Worm (Caenorhabditis elegans): ENCODE measurements around the gene got-1.2.

The got-1.2 gene

DNA sequence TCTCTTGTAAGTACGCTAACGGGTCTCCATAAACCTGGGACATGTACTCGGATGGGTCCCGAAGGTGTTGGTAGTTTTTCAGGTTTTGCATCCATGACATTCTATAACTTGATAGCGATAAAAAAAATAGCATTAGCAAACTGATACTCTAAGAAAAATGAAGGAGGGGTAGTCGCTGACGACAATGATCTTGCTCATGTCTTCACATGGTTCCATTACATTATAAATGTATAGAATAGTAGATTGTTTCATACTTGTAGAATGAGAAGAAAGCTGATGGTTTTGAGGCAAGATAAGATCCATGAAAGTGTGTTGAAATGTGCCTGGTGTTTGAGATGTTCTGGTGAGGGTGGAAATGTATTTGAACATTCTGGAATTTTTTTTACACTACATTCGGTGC is 14.1 kb upstream of the got-1.2 start, which contains the start of gene mec-4:
TSS of gene mec-4 (minus strand) at position 101 of the 400 bp plus-strand sequence.
- TF ChIP-seq fkh-6 (tag; optimal IDR thresholded peaks at IDR 0.05) (no peak), nfya-1 (tag; optimal IDR thresholded peaks at IDR 0.05) (no peak), pha-2 (tag; optimal IDR thresholded peaks at IDR 0.05) (no peak), hlh-30 (tag; optimal IDR thresholded peaks at IDR 0.05; ENCODE audit: insufficient read depth) (no peak), odd-2 (tag; optimal IDR thresholded peaks at IDR 0.05) (no peak), sdc-2 (tag; optimal IDR thresholded peaks at IDR 0.05) (no peak), syd-9 (tag; optimal IDR thresholded peaks at IDR 0.05) (no peak)

DNA sequence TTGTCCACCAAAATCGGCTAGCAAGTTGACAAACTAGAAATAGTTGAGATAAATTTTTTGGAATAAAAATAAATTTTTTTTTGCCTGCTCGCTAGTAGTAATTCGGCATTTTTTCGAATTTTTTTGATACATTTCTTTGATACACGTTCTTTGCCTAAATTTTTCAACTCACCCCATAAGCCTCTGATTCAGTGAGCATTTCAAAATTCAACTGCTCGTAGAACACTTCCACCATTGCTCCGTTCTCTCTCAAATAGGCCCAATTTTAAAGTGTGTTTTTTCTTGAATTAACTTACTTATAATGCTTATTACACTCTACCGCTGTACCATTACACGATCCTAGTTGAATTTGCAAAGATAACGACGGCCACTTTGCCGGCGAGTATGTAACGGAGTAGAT is 10.6 kb upstream of the got-1.2 start:
- TF ChIP-seq nhr-11 (tag; optimal IDR thresholded peaks at IDR 0.05) (no peak), ceh-24 (tag; optimal IDR thresholded peaks at IDR 0.05) (no peak), lim-6 (tag; optimal IDR thresholded peaks at IDR 0.05) (no peak), unc-42 (tag; optimal IDR thresholded peaks at IDR 0.05) (no peak), ceh-9 (tag; optimal IDR thresholded peaks at IDR 0.05) (no peak), madf-2 (tag; optimal IDR thresholded peaks at IDR 0.05) (no peak), hlh-6 (tag; optimal IDR thresholded peaks at IDR 0.05) (no peak), ttx-3 (tag; optimal IDR thresholded peaks at IDR 0.05) (no peak), elt-4 (tag; optimal IDR thresholded peaks at IDR 0.05) (no peak), ceh-14 (tag; optimal IDR thresholded peaks at IDR 0.05) (no peak), rnt-1 (tag; optimal IDR thresholded peaks at IDR 0.05) (no peak), che-1 (tag; optimal IDR thresholded peaks at IDR 0.05) (no peak), ceh-48 (tag; optimal IDR thresholded peaks at IDR 0.05) (no peak), ceh-6 (GFP tag; optimal IDR thresholded peaks at IDR 0.05) (no peak), sdc-2 (tag; optimal IDR thresholded peaks at IDR 0.05) (no peak), pat-9 (tag; optimal IDR thresholded peaks at IDR 0.05) (no peak), tbx-7 (tag; optimal IDR thresholded peaks at IDR 0.05) (no peak), mec-3 (tag; optimal IDR thresholded peaks at IDR 0.05; ENCODE audit: borderline replicate concordance) (no peak)

ce11 chrX:16799065-16799663 is 6.2 kb upstream of the got-1.2 start:
- peak; percentile 1 for TF ChIP-seq ceh-48 (tag; optimal IDR thresholded peaks at IDR 0.05)
- no peak for TF ChIP-seq ceh-6 (GFP tag; optimal IDR thresholded peaks at IDR 0.05)
- peak; percentile 39 for TF ChIP-seq ceh-18 (tag; optimal IDR thresholded peaks at IDR 0.05)
- TF ChIP-seq ama-1 (optimal IDR thresholded peaks at IDR 0.05): no peak
- no peak for TF ChIP-seq K09A11.1 (tag; optimal IDR thresholded peaks at IDR 0.05; ENCODE audit: insufficient read depth)
- no peak for TF ChIP-seq mec-3 (tag; optimal IDR thresholded peaks at IDR 0.05; ENCODE audit: borderline replicate concordance)
- peak; percentile 10 for TF ChIP-seq unc-42 (tag; optimal IDR thresholded peaks at IDR 0.05)
- TF ChIP-seq ceh-22 (tag; optimal IDR thresholded peaks at IDR 0.05): no peak
- TF ChIP-seq pros-1 (tag; optimal IDR thresholded peaks at IDR 0.05): peak; percentile 29
- TF ChIP-seq ceh-19 (GFP tag; optimal IDR thresholded peaks at IDR 0.05): no peak
- TF ChIP-seq elt-2 (tag; optimal IDR thresholded peaks at IDR 0.05): peak; percentile 20
- TF ChIP-seq pha-2 (tag; optimal IDR thresholded peaks at IDR 0.05): no peak
- TF ChIP-seq hlh-30 (tag; optimal IDR thresholded peaks at IDR 0.05; ENCODE audit: insufficient read depth): peak; percentile 53
- no peak for TF ChIP-seq fax-1 (tag; optimal IDR thresholded peaks at IDR 0.05)
- TF ChIP-seq sdc-2 (tag; optimal IDR thresholded peaks at IDR 0.05): peak; percentile 60
- no peak for TF ChIP-seq sox-2 (GFP tag; IDR thresholded peaks at IDR 0.05)
- TF ChIP-seq nfya-1 (tag; optimal IDR thresholded peaks at IDR 0.05): peak; percentile 75
- peak; percentile 49 for TF ChIP-seq tbx-2 (tag; optimal IDR thresholded peaks at IDR 0.05)
- peak; percentile 42 for TF ChIP-seq ref-2 (tag; optimal IDR thresholded peaks at IDR 0.05)
- peak; percentile 63 for TF ChIP-seq ceh-31 (tag; optimal IDR thresholded peaks at IDR 0.05)
- TF ChIP-seq ceh-34 (tag; optimal IDR thresholded peaks at IDR 0.05): peak; percentile 17

DNA sequence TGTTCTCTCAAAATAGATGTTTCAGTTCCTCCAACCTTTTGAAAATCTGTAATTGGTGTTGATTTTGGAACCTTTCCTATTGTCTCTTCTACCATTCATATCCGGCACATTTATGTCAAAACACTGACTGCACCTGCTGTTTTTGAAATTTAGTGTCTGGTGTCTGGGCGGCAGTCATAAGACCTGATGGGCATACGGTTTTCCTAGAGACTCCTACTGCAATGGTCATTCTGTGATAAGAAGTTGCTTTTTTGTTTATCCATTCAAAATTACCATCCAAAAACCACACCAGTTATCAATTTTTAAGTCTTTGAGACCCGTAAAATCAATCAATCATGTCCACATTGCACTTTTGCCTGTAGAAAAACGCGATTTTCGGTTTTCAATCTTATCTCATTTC is 5.7 kb upstream of the got-1.2 start:
- no peak for TF ChIP-seq ets-4 (tag; optimal IDR thresholded peaks at IDR 0.05)
- TF ChIP-seq nhr-11 (tag; optimal IDR thresholded peaks at IDR 0.05): no peak
- TF ChIP-seq ztf-16 (tag; optimal IDR thresholded peaks at IDR 0.05): no peak
